Worm (Caenorhabditis elegans) whole organism, L3 larva: ENCODE measurements around the gene W07G4.8.

Source experiments
- R02D3.7 ChIP-seq: fragments of 150-350 bp; optimal IDR thresholded peaks from 2 replicates; lab custom pipeline; 2014; ENCODE audit warnings: missing biosample characterization, missing genetic modification characterization
- ZK546.5 ChIP-seq: sonication (generic microtip); optimal IDR thresholded peaks from 2 replicates; lab custom pipeline; 2017; ENCODE audit warnings: missing biosample characterization, missing genetic modification characterization
- aly-2 ChIP-seq: fragments of 150-350 bp; optimal IDR thresholded peaks from 2 replicates; lab custom pipeline; 2014; ENCODE audit warnings: missing biosample characterization, missing genetic modification characterization
- ama-1 ChIP-seq: fragments of 150-350 bp; optimal IDR thresholded peaks from 2 replicates; lab custom pipeline; 2018
- ceh-28 ChIP-seq: fragments of 150-350 bp; optimal IDR thresholded peaks from 2 replicates; lab custom pipeline; 2014; ENCODE audit warnings: missing biosample characterization, missing genetic modification reagents, missing genetic modification characterization
- ceh-82 ChIP-seq: fragments of 150-350 bp; optimal IDR thresholded peaks from 2 replicates; lab custom pipeline; 2014; ENCODE audit warnings: missing biosample characterization, missing genetic modification characterization
- daf-12 ChIP-seq: fragments of 150-350 bp; optimal IDR thresholded peaks from 2 replicates; lab custom pipeline; 2014; ENCODE audit warnings: missing biosample characterization, missing genetic modification reagents, missing genetic modification characterization
- egl-27 ChIP-seq: sonication (generic microtip); optimal IDR thresholded peaks from 4 replicates; lab custom pipeline; 2017; ENCODE audit warnings: missing biosample characterization, missing genetic modification reagents, missing genetic modification characterization
- elt-1 ChIP-seq: fragments of 150-350 bp; optimal IDR thresholded peaks from 2 replicates; lab custom pipeline; 2014; ENCODE audit warnings: missing biosample characterization, missing genetic modification characterization
- elt-2 ChIP-seq: sonication (generic microtip); optimal IDR thresholded peaks from 2 replicates; lab custom pipeline; 2016; ENCODE audit warnings: missing genetic modification reagents, mild to moderate bottlenecking, missing genetic modification characterization, missing compliant biosample characterization
- eor-1 ChIP-seq, 2 experiments: fragments of 150-350 bp; optimal IDR thresholded peaks; 2 replicates each; lab custom pipeline; 2014 to 2018; ENCODE audit warnings: missing biosample characterization in 2 of 2, missing genetic modification characterization in 2 of 2
- fkh-2 ChIP-seq: fragments of 150-350 bp; optimal IDR thresholded peaks from 2 replicates; lab custom pipeline; 2014; ENCODE audit warnings: missing biosample characterization, missing genetic modification reagents, missing genetic modification characterization
- fos-1 ChIP-seq: fragments of 150-350 bp; optimal IDR thresholded peaks from 2 replicates; lab custom pipeline; 2014; ENCODE audit warnings: missing biosample characterization, missing genetic modification characterization
- hmg-11 ChIP-seq: sonication (generic microtip); optimal IDR thresholded peaks from 2 replicates; lab custom pipeline; 2016; ENCODE audit warnings: missing genetic modification characterization, missing compliant biosample characterization
- jun-1 ChIP-seq: fragments of 150-350 bp; optimal IDR thresholded peaks from 2 replicates; lab custom pipeline; 2014; ENCODE audit warnings: missing biosample characterization, missing genetic modification reagents, missing genetic modification characterization
- lin-39 ChIP-seq: fragments of 150-350 bp; optimal IDR thresholded peaks from 2 replicates; lab custom pipeline; 2018; ENCODE audit warnings: missing biosample characterization, missing genetic modification reagents, missing genetic modification characterization
- lsy-12 ChIP-seq: sonication (generic microtip); optimal IDR thresholded peaks from 2 replicates; lab custom pipeline; 2016; ENCODE audit warnings: mild to moderate bottlenecking, missing genetic modification characterization, missing compliant biosample characterization
- mdl-1 ChIP-seq: fragments of 150-350 bp; optimal IDR thresholded peaks from 2 replicates; lab custom pipeline; 2014; ENCODE audit warnings: missing biosample characterization, missing genetic modification characterization
- mml-1 ChIP-seq: fragments of 150-350 bp; sonication (generic microtip); optimal IDR thresholded peaks from 3 replicates; lab custom pipeline; 2014; ENCODE audit warnings: missing biosample characterization, missing genetic modification characterization
- nfya-1 ChIP-seq: sonication (generic microtip); optimal IDR thresholded peaks from 2 replicates; lab custom pipeline; 2017; ENCODE audit warnings: missing genetic modification characterization, mild to moderate bottlenecking, missing compliant biosample characterization, antibody characterized with exemption, moderate library complexity; ENCODE audit not compliant: insufficient read depth
- nhr-11 ChIP-seq: fragments of 150-350 bp; optimal IDR thresholded peaks from 2 replicates; lab custom pipeline; 2014; ENCODE audit warnings: missing biosample characterization, missing genetic modification characterization
- nhr-23 ChIP-seq: fragments of 150-350 bp; optimal IDR thresholded peaks from 2 replicates; lab custom pipeline; 2014; ENCODE audit warnings: missing biosample characterization, missing genetic modification reagents, missing genetic modification characterization
- nhr-237 ChIP-seq: fragments of 150-350 bp; optimal IDR thresholded peaks from 2 replicates; lab custom pipeline; 2014; ENCODE audit warnings: missing biosample characterization, missing genetic modification characterization
- nhr-28 ChIP-seq: fragments of 150-350 bp; optimal IDR thresholded peaks from 2 replicates; lab custom pipeline; 2014; ENCODE audit warnings: missing biosample characterization, missing genetic modification characterization
- nhr-43 ChIP-seq: sonication (generic microtip); optimal IDR thresholded peaks from 2 replicates; lab custom pipeline; 2016; ENCODE audit warnings: mild to moderate bottlenecking, missing genetic modification characterization, missing compliant biosample characterization; ENCODE audit not compliant: poor library complexity, severe bottlenecking
- nhr-76 ChIP-seq: fragments of 150-350 bp; sonication (generic microtip); optimal IDR thresholded peaks from 5 replicates; lab custom pipeline; 2014; ENCODE audit warnings: missing biosample characterization, missing genetic modification characterization
- nhr-77 ChIP-seq: fragments of 150-350 bp; optimal IDR thresholded peaks from 2 replicates; lab custom pipeline; 2014; ENCODE audit warnings: missing biosample characterization, missing genetic modification characterization
- pqm-1 ChIP-seq: fragments of 150-350 bp; optimal IDR thresholded peaks from 2 replicates; lab custom pipeline; 2017; ENCODE audit warnings: missing biosample characterization, missing genetic modification characterization, inconsistent platforms
- tbx-2 ChIP-seq: sonication (generic microtip); optimal IDR thresholded peaks from 2 replicates; lab custom pipeline; 2016; ENCODE audit warnings: mild to moderate bottlenecking, missing genetic modification characterization, missing compliant biosample characterization
- unc-39 ChIP-seq: sonication (generic microtip); optimal IDR thresholded peaks from 4 replicates; lab custom pipeline; 2017; ENCODE audit warnings: missing biosample characterization, missing genetic modification characterization
- unc-62 ChIP-seq: fragments of 150-350 bp; sonication (generic microtip); optimal IDR thresholded peaks from 4 replicates; lab custom pipeline; 2014; ENCODE audit warnings: missing biosample characterization, missing genetic modification reagents, missing genetic modification characterization
- zag-1 ChIP-seq: fragments of 150-350 bp; optimal IDR thresholded peaks from 2 replicates; lab custom pipeline; 2014; ENCODE audit warnings: missing biosample characterization, missing genetic modification characterization
- ztf-11 ChIP-seq: fragments of 150-350 bp; optimal IDR thresholded peaks from 2 replicates; lab custom pipeline; 2014; ENCODE audit warnings: missing biosample characterization, missing genetic modification characterization
- ztf-4 ChIP-seq: fragments of 150-350 bp; optimal IDR thresholded peaks from 2 replicates; lab custom pipeline; 2014; ENCODE audit warnings: missing biosample characterization, missing genetic modification characterization

The W07G4.8 gene

ce11 chrV:13024499-13024898 is 24.9 kb downstream of the W07G4.8 start:
- TF ChIP-seq ceh-28 (tag; lab: Kevin White, UChicago) (no peak), elt-1 (tag; lab: Kevin White, UChicago) (no peak), fos-1 (no peak), nhr-76 (tag; lab: Kevin White, UChicago) (no peak), mdl-1 (no peak)

- TF ChIP-seq nhr-11 (tag; lab: Kevin White, UChicago) (no peak), elt-1 (tag; lab: Kevin White, UChicago) (no peak), lsy-12 (no peak), fkh-2 (no peak)
- TF ChIP-seq, all 47 proteins: peak for 0
Measured at ce11 chrV:13022265-13022664, 27.1 kb downstream of the W07G4.8 start.

DNA sequence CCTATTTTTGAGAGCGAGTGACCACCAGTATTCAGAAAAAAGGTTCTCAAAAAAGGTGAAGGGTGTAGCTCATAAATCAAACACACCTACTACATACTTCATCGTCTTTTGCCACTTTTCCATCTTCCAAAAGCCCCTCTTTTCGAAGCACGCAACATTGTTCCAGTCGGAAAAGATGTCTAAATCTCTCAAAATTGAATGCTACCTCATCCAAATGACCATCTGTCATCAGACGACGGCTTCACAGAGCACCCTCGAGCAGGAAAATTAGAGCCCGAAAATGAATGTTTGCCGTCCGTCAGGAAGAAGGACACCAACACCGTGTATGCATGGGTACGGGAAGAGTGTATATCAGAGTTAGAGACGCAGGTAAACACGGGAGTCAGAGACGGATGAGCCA is 27.8 kb downstream of the W07G4.8 start:
- TF ChIP-seq unc-39 (tag; lab: Kevin White, UChicago): no peak
- no peak for TF ChIP-seq eor-1 (tag; optimal IDR thresholded peaks at IDR 0.05; lab: Kevin White, UChicago)
- TF ChIP-seq ama-1 (lab: Kevin White, UChicago): no peak
- TF ChIP-seq nfya-1 (tag; lab: Kevin White, UChicago): no peak
- TF ChIP-seq, all 47 proteins: peak for 0

- no peak for TF ChIP-seq jun-1 (tag; lab: Kevin White, UChicago)
- no peak for TF ChIP-seq ztf-4 (tag; lab: Kevin White, UChicago)
- no peak for TF ChIP-seq egl-27
- no peak for TF ChIP-seq nhr-28 (tag; lab: Kevin White, UChicago)
- TF ChIP-seq pqm-1 (tag; lab: Kevin White, UChicago): no peak
- no peak for TF ChIP-seq hmg-11
- TF ChIP-seq nhr-237 (tag; lab: Kevin White, UChicago): no peak
- no peak for TF ChIP-seq daf-12 (tag; lab: Kevin White, UChicago)
- no peak for TF ChIP-seq elt-2
- no peak for TF ChIP-seq lsy-12
- no peak for TF ChIP-seq nhr-77
- TF ChIP-seq tbx-2 (tag; lab: Kevin White, UChicago): no peak
- no peak for TF ChIP-seq nhr-11 (tag; lab: Kevin White, UChicago)
- no peak for TF ChIP-seq zag-1 (tag; lab: Kevin White, UChicago)
- no peak for TF ChIP-seq nhr-76 (tag; lab: Kevin White, UChicago)
Measured at ce11 chrV:13020638-13021037, 28.7 kb downstream of the W07G4.8 start.

ce11 chrV:13020014-13020413 is 29.3 kb downstream of the W07G4.8 start:
- no peak for TF ChIP-seq pqm-1 (tag; lab: Kevin White, UChicago)
- TF ChIP-seq nhr-76 (tag; lab: Kevin White, UChicago): no peak

DNA sequence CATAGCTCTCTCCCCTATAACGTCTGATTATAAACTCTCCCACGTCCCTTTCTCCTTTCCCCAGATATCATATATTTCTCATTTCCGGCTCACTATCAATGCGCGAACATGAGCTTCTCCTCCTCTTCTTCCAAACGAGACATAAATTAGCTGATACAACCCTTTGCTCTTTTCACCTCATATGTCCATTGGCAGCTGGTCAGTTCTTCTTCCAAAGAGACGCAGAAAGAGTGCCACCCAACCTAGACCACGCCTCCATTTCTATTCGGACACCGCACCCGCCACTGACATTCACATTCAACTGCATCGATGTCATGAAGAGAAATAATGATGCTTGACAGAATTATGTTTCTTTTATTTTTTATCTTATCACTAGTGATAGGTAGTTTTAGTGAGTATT is 30.6 kb downstream of the W07G4.8 start, which contains the start of gene fmi-1:
TSS of gene fmi-1 (plus strand) at position 301 of the 400 bp plus-strand sequence.
- TF ChIP-seq lin-39 (tag; lab: Kevin White, UChicago) (no peak), nhr-237 (tag; lab: Kevin White, UChicago) (no peak), fos-1 (no peak), mml-1 (tag; lab: Kevin White, UChicago) (no peak), mdl-1 (no peak), fkh-2 (no peak), ZK546.5 (no peak), R02D3.7 (tag; lab: Kevin White, UChicago) (no peak), ama-1 (lab: Kevin White, UChicago) (no peak), nhr-23 (no peak), pqm-1 (tag; lab: Kevin White, UChicago) (no peak), aly-2 (tag; lab: Kevin White, UChicago) (no peak), nhr-28 (tag; lab: Kevin White, UChicago) (no peak), ceh-82 (tag; lab: Kevin White, UChicago) (no peak), ztf-11 (tag; lab: Kevin White, UChicago) (no peak)

DNA sequence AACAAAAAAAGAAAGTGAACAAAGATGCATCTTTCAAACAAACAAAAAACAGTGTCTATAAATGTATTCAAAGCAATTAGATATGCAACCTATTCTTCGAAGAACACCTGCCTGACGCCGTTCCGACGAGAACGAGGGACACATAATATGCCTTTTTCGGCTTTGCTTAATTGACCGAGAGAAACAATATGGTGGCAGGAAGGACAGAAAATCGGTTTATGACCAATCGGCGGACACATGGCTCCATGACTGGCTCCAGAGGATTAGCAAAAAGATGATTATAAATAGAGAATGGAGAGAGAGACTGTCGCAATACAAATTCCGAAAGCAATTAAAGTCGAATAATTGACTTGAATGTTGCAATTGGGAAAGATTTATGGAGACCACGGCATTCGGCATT is 31.1 kb downstream of the W07G4.8 start:
- TF ChIP-seq tbx-2 (tag; lab: Kevin White, UChicago): no peak
- TF ChIP-seq unc-62 (GFP tag; lab: Kevin White, UChicago): no peak
- no peak for TF ChIP-seq unc-39 (tag; lab: Kevin White, UChicago)
- no peak for TF ChIP-seq zag-1 (tag; lab: Kevin White, UChicago)
- no peak for TF ChIP-seq egl-27
- TF ChIP-seq nhr-43: no peak
- TF ChIP-seq aly-2 (tag; lab: Kevin White, UChicago): no peak
- no peak for TF ChIP-seq ceh-82 (tag; lab: Kevin White, UChicago)
- TF ChIP-seq nhr-28 (tag; lab: Kevin White, UChicago): no peak
- TF ChIP-seq, all 47 proteins: peak for 0
